Worm (Caenorhabditis elegans) whole organism, L2 larva: ENCODE measurements around the gene rpb-9.

Experiments used
- ama-1 ChIP-seq: fragments of 150-350 bp; optimal IDR thresholded peaks from 2 replicates; lab custom pipeline; 2018; ENCODE audit warnings: inconsistent platforms
- mbf-1 ChIP-seq: sonication (generic microtip); optimal IDR thresholded peaks from 2 replicates; lab custom pipeline; 2017; ENCODE audit warnings: missing biosample characterization, missing genetic modification characterization
- nhr-237 ChIP-seq: fragments of 150-350 bp; optimal IDR thresholded peaks from 2 replicates; lab custom pipeline; 2014; ENCODE audit warnings: missing biosample characterization, missing genetic modification characterization
- unc-39 ChIP-seq: fragments of 150-350 bp; optimal IDR thresholded peaks from 2 replicates; lab custom pipeline; 2014; ENCODE audit warnings: missing biosample characterization, missing genetic modification characterization

ce11 chrV:8039606-8040005, 27.5 kb upstream of the rpb-9 start:
- TF ChIP-seq unc-39 (tag; lab: Kevin White, UChicago) (no peak), nhr-237 (tag; lab: Kevin White, UChicago) (no peak), mbf-1 (tag; lab: Kevin White, UChicago) (no peak), ama-1 (lab: Kevin White, UChicago) (peak; percentile 73)
